Worm (Caenorhabditis elegans): ENCODE results near the gene R08B4.3.

ce11 chrX:11151494-11151893, 30.7 kb upstream of the R08B4.3 start:
- TF ChIP-seq ztf-29 (GFP tag; IDR thresholded peaks at IDR 0.05) (no peak), tab-1 (GFP tag; IDR thresholded peaks at IDR 0.05) (no peak), ref-1 (GFP tag; conservative IDR thresholded peaks at IDR 0.05) (no peak), cog-1 (tag; optimal IDR thresholded peaks at IDR 0.05) (no peak), klf-2 (GFP tag; conservative IDR thresholded peaks at IDR 0.05) (no peak)

Measured in whole organism, midembryonic.